Worm (Caenorhabditis elegans): Measurements from ENCODE around the gene nhr-88.
"Not testable (repeated sequence)": the region's sequence is repeated elsewhere in the genome, so short reads cannot be mapped to it uniquely, and the experiment has no call there.

- TF ChIP-seq dao-5, him-1, W03F9.2 (tag; optimal IDR thresholded peaks at IDR 0.05): not testable (repeated sequence)
These were observed 56.0 kb downstream of the nhr-88 start, which contains the start of gene B0454.6 for ce11 chrII:3032480-3032879.

Measured in whole organism, L4/young adult.